Fruit fly (Drosophila melanogaster) whole organism, embryonic: ENCODE measurements around the gene lectin-21Ca.

Experiments used
- Aef1 ChIP-seq: fragments of 200-800 bp; sonication (Bioruptor generic); IDR thresholded peaks from 3 replicates; pipeline ENCODE4 v1.3.6; 2022; ENCODE audit warnings: missing biosample characterization, missing genetic modification characterization
- BEAF-32 ChIP-seq: fragments of 200-800 bp; sonication (Bioruptor generic); optimal IDR thresholded peaks from 3 replicates; lab custom pipeline; 2017; ENCODE audit warnings: missing biosample characterization, missing genetic modification characterization, mild to moderate bottlenecking, moderate library complexity, missing genetic modification reagents
- CG1024 ChIP-seq: fragments of 200-800 bp; sonication (Bioruptor generic); IDR thresholded peaks from 2 replicates; pipeline ENCODE4 v1.3.6; 2022; ENCODE audit warnings: missing biosample characterization, missing genetic modification characterization
- CG10366 ChIP-seq: fragments of 200-800 bp; sonication (Bioruptor generic); IDR thresholded peaks from 2 replicates; pipeline ENCODE4 v1.3.6; 2022; ENCODE audit warnings: missing biosample characterization, missing genetic modification characterization
- CG11247 ChIP-seq: fragments of 200-800 bp; sonication (Bioruptor generic); IDR thresholded peaks from 2 replicates; pipeline ENCODE4 v1.3.6; 2022; ENCODE audit warnings: missing biosample characterization, missing genetic modification characterization
- CG14710 ChIP-seq: fragments of 200-800 bp; sonication (Bioruptor generic); optimal IDR thresholded peaks from 3 replicates; lab custom pipeline; 2019; ENCODE audit warnings: missing biosample characterization, mild to moderate bottlenecking, missing genetic modification characterization, moderate library complexity
- CG14965 ChIP-seq: fragments of 200-800 bp; sonication (Bioruptor generic); optimal IDR thresholded peaks from 2 replicates; lab custom pipeline; 2016; ENCODE audit warnings: missing biosample characterization, missing genetic modification characterization, borderline replicate concordance
- CG15514 ChIP-seq: fragments of 200-800 bp; sonication (Bioruptor generic); optimal IDR thresholded peaks from 3 replicates; lab custom pipeline; 2017; ENCODE audit warnings: missing biosample characterization, missing genetic modification characterization, mild to moderate bottlenecking, moderate library complexity, missing genetic modification reagents
- CG1647 ChIP-seq: fragments of 200-800 bp; sonication (Bioruptor generic); optimal IDR thresholded peaks from 3 replicates; lab custom pipeline; 2016; ENCODE audit warnings: missing biosample characterization, missing genetic modification characterization
- CG17328 ChIP-seq: fragments of 200-800 bp; sonication (Bioruptor generic); IDR thresholded peaks from 2 replicates; pipeline ENCODE4 v1.3.6; 2022; ENCODE audit warnings: missing biosample characterization, missing genetic modification characterization
- CG18599 ChIP-seq: fragments of 200-800 bp; sonication (Bioruptor generic); optimal IDR thresholded peaks from 3 replicates; lab custom pipeline; 2017; ENCODE audit warnings: missing biosample characterization, missing genetic modification characterization, mild to moderate bottlenecking, moderate library complexity, missing genetic modification reagents
- CG2889 ChIP-seq: fragments of 200-800 bp; sonication (Bioruptor generic); IDR thresholded peaks from 3 replicates; pipeline ENCODE4 v1.3.6; 2022; ENCODE audit warnings: missing biosample characterization, missing genetic modification characterization
- CG30431 ChIP-seq: fragments of 200-800 bp; sonication (Bioruptor generic); optimal IDR thresholded peaks from 2 replicates; lab custom pipeline; 2017; ENCODE audit warnings: missing biosample characterization, missing genetic modification characterization
- CG4328 ChIP-seq: fragments of 200-800 bp; sonication (Bioruptor generic); optimal IDR thresholded peaks from 3 replicates; lab custom pipeline; 2017; ENCODE audit warnings: missing biosample characterization, missing genetic modification reagents, missing genetic modification characterization
- CG4360 ChIP-seq: fragments of 200-800 bp; sonication (Bioruptor generic); IDR thresholded peaks from 2 replicates; pipeline ENCODE4 v1.3.6; 2022; ENCODE audit warnings: missing biosample characterization, missing genetic modification characterization
- CG8359 ChIP-seq: fragments of 200-800 bp; sonication (Bioruptor generic); optimal IDR thresholded peaks from 2 replicates; lab custom pipeline; 2017; ENCODE audit warnings: missing biosample characterization, mild to moderate bottlenecking, missing genetic modification characterization, borderline replicate concordance
- CG8765 ChIP-seq: fragments of 200-800 bp; sonication (Bioruptor generic); IDR thresholded peaks from 2 replicates; pipeline ENCODE4 v1.3.6; 2022; ENCODE audit warnings: missing biosample characterization, missing genetic modification characterization
- Drgx ChIP-seq: fragments of 200-800 bp; sonication (Bioruptor generic); IDR thresholded peaks from 2 replicates; pipeline ENCODE4 v1.3.6; 2022; ENCODE audit warnings: missing biosample characterization, missing genetic modification characterization
- E2f1 ChIP-seq: fragments of 200-800 bp; sonication (Bioruptor generic); IDR thresholded peaks from 2 replicates; pipeline ENCODE4 v1.3.6; 2022; ENCODE audit warnings: missing biosample characterization, missing genetic modification characterization
- Fer1 ChIP-seq: fragments of 200-800 bp; sonication (Bioruptor generic); optimal IDR thresholded peaks from 2 replicates; lab custom pipeline; 2017; ENCODE audit warnings: missing biosample characterization, mild to moderate bottlenecking, missing genetic modification characterization
- GATAe ChIP-seq: fragments of 200-800 bp; sonication (Bioruptor generic); conservative IDR thresholded peaks from 2 replicates; pipeline ENCODE4 v1.3.6; 2022; ENCODE audit warnings: missing biosample characterization, missing genetic modification characterization
- HLH54F ChIP-seq: fragments of 200-800 bp; sonication (Bioruptor generic); optimal IDR thresholded peaks from 3 replicates; lab custom pipeline; 2016; ENCODE audit warnings: missing biosample characterization, missing genetic modification characterization
- HmgD ChIP-seq: fragments of 200-800 bp; sonication (Bioruptor generic); optimal IDR thresholded peaks from 3 replicates; lab custom pipeline; 2016; ENCODE audit warnings: missing biosample characterization, missing genetic modification characterization
- Max ChIP-seq: fragments of 200-800 bp; sonication (Bioruptor generic); optimal IDR thresholded peaks from 2 replicates; lab custom pipeline; 2016; ENCODE audit warnings: missing biosample characterization, mild to moderate bottlenecking, missing genetic modification characterization
- NC2α ChIP-seq: fragments of 200-800 bp; sonication (Bioruptor generic); optimal IDR thresholded peaks from 2 replicates; lab custom pipeline; 2016; ENCODE audit warnings: missing biosample characterization, missing genetic modification characterization
- NfI ChIP-seq: fragments of 200-800 bp; sonication (Bioruptor generic); optimal IDR thresholded peaks from 3 replicates; lab custom pipeline; 2018; ENCODE audit warnings: missing biosample characterization, mild to moderate bottlenecking, missing genetic modification characterization, moderate library complexity
- Oaz ChIP-seq: fragments of 200-800 bp; sonication (Bioruptor generic); IDR thresholded peaks from 2 replicates; pipeline ENCODE4 v1.3.6; 2022; ENCODE audit warnings: missing biosample characterization, missing genetic modification characterization
- Rfx ChIP-seq: fragments of 200-800 bp; sonication (Bioruptor generic); IDR thresholded peaks from 2 replicates; pipeline ENCODE4 v1.3.6; 2022; ENCODE audit warnings: missing biosample characterization, missing genetic modification characterization
- Scr ChIP-seq: fragments of 200-800 bp; sonication (Bioruptor generic); IDR thresholded peaks from 2 replicates; pipeline ENCODE4 v1.3.6; 2022; ENCODE audit warnings: missing biosample characterization, missing genetic modification characterization; ENCODE audit not compliant: partially characterized antibody
- Taf1 ChIP-seq: fragments of 200-800 bp; sonication (Bioruptor generic); IDR thresholded peaks from 2 replicates; pipeline ENCODE4 v1.3.6; 2022; ENCODE audit warnings: missing biosample characterization, missing genetic modification characterization
- ato ChIP-seq: fragments of 200-800 bp; sonication (Bioruptor generic); IDR thresholded peaks from 2 replicates; pipeline ENCODE4 v1.3.6; 2022; ENCODE audit warnings: missing biosample characterization, missing genetic modification characterization; ENCODE audit not compliant: partially characterized antibody
- bsh ChIP-seq, 2 experiments: fragments of 200-800 bp; sonication (Bioruptor generic); optimal IDR thresholded peaks; 2 replicates each; lab custom pipeline; 2017 to 2018; ENCODE audit warnings: mild to moderate bottlenecking in 2 of 2, missing biosample characterization in 2 of 2, missing genetic modification characterization in 2 of 2, moderate library complexity in 1 of 2
- ci ChIP-seq: fragments of 200-800 bp; sonication (Bioruptor generic); IDR thresholded peaks from 3 replicates; pipeline ENCODE4 v1.3.6; 2022; ENCODE audit warnings: missing biosample characterization, missing genetic modification characterization
- dysf ChIP-seq: fragments of 200-800 bp; sonication (Bioruptor generic); IDR thresholded peaks from 3 replicates; pipeline ENCODE4 v1.3.6; 2022; ENCODE audit warnings: missing biosample characterization, missing genetic modification characterization
- ewg ChIP-seq: fragments of 200-800 bp; sonication (Bioruptor generic); optimal IDR thresholded peaks from 3 replicates; lab custom pipeline; 2017; ENCODE audit warnings: mild to moderate bottlenecking, missing biosample characterization, missing genetic modification reagents, missing genetic modification characterization
- exex ChIP-seq: fragments of 200-800 bp; sonication (Bioruptor generic); optimal IDR thresholded peaks from 4 replicates; lab custom pipeline; 2018; ENCODE audit warnings: missing biosample characterization, mild to moderate bottlenecking, missing genetic modification characterization, moderate library complexity
- gfzf ChIP-seq: fragments of 200-800 bp; sonication (Bioruptor generic); optimal IDR thresholded peaks from 2 replicates; lab custom pipeline; 2016; ENCODE audit warnings: missing biosample characterization, mild to moderate bottlenecking, missing genetic modification characterization, moderate library complexity
- kah ChIP-seq: fragments of 200-800 bp; sonication (Bioruptor generic); optimal IDR thresholded peaks from 2 replicates; lab custom pipeline; 2018; ENCODE audit warnings: missing biosample characterization, mild to moderate bottlenecking, missing genetic modification characterization
- kni ChIP-seq: fragments of 200-800 bp; sonication (Bioruptor generic); optimal IDR thresholded peaks from 3 replicates; lab custom pipeline; 2017; ENCODE audit warnings: mild to moderate bottlenecking, missing biosample characterization, missing genetic modification reagents, missing genetic modification characterization
- knrl ChIP-seq: fragments of 200-800 bp; sonication (Bioruptor generic); IDR thresholded peaks from 3 replicates; pipeline ENCODE4 v1.3.6; 2022; ENCODE audit warnings: missing biosample characterization, missing genetic modification characterization; ENCODE audit not compliant: partially characterized antibody
- lilli ChIP-seq: fragments of 200-800 bp; sonication (Bioruptor generic); optimal IDR thresholded peaks from 3 replicates; lab custom pipeline; 2016; ENCODE audit warnings: missing biosample characterization, missing genetic modification characterization
- lola ChIP-seq, 3 experiments: fragments of >200 bp in 2 of 3; fragments of 200-800 bp in 1 of 3; sonication (Bioruptor generic) in 1 of 3; optimal IDR thresholded peaks; 2 replicates each; lab custom pipeline; 2017 to 2019; ENCODE audit warnings: missing biosample characterization in 3 of 3, missing genetic modification characterization in 3 of 3, mild to moderate bottlenecking in 1 of 3, moderate library complexity in 1 of 3
- salm ChIP-seq: fragments of 200-800 bp; sonication (Bioruptor generic); optimal IDR thresholded peaks from 2 replicates; lab custom pipeline; 2018; ENCODE audit warnings: missing biosample characterization, mild to moderate bottlenecking, missing genetic modification characterization
- sens ChIP-seq: fragments of 200-800 bp; sonication (Bioruptor generic); peaks from one replicate; lab custom pipeline; 2016; ENCODE audit warnings: missing biosample characterization, missing genetic modification characterization
- seq ChIP-seq: fragments of 200-800 bp; sonication (Bioruptor generic); IDR thresholded peaks from 2 replicates; pipeline ENCODE4 v1.3.6; 2022; ENCODE audit warnings: missing biosample characterization, missing genetic modification characterization
- ssp ChIP-seq: fragments of 200-800 bp; sonication (Bioruptor generic); IDR thresholded peaks from 2 replicates; pipeline ENCODE4 v1.3.6; 2022; ENCODE audit warnings: missing biosample characterization, missing genetic modification characterization
- tio ChIP-seq: fragments of 200-800 bp; sonication (Bioruptor generic); optimal IDR thresholded peaks from 2 replicates; lab custom pipeline; 2017; ENCODE audit warnings: missing biosample characterization, missing genetic modification characterization, inconsistent platforms
- wdn ChIP-seq: fragments of 200-800 bp; sonication (Bioruptor generic); IDR thresholded peaks from 2 replicates; pipeline ENCODE4 v1.3.6; 2022; ENCODE audit warnings: missing biosample characterization, missing genetic modification characterization
- z ChIP-seq: fragments of 200-800 bp; sonication (Bioruptor generic); IDR thresholded peaks from 3 replicates; pipeline ENCODE4 v1.3.6; 2022; ENCODE audit warnings: missing biosample characterization, missing genetic modification characterization
- zf30C ChIP-seq: fragments of 200-800 bp; sonication (Bioruptor generic); optimal IDR thresholded peaks from 3 replicates; lab custom pipeline; 2018; ENCODE audit warnings: missing biosample characterization, mild to moderate bottlenecking, missing genetic modification characterization

Gene lectin-21Ca

dm6 chr2L:602439-602879 is 22.0 kb upstream of the lectin-21Ca start, which contains the start of gene CG13689 (continued):
- TF ChIP-seq ato: no peak
- TF ChIP-seq gfzf: no peak
- peak; percentile 79 for TF ChIP-seq Rfx (GFP tag; lab: Robert Waterston, UW)
- TF ChIP-seq lilli (GFP tag; lab: Kevin White, UChicago): peak; percentile 69
- no peak for TF ChIP-seq Drgx
- TF ChIP-seq CG1647: peak; percentile 9
- no peak; the same call in 1 of the 2 replicates for TF ChIP-seq CG17328 (GFP tag; lab: Robert Waterston, UW)
- TF ChIP-seq CG4328: peak; percentile 15
- TF ChIP-seq CG1024 (GFP tag; lab: Robert Waterston, UW): peak; percentile 42
- peak; percentile 57 for TF ChIP-seq E2f1 (GFP tag; lab: Robert Waterston, UW)
- peak; percentile 15; the same call in 1 of the 2 replicates for TF ChIP-seq CG10366 (GFP tag; lab: Robert Waterston, UW)
- TF ChIP-seq Oaz (GFP tag; lab: Robert Waterston, UW): no peak
- no peak for TF ChIP-seq knrl (GFP tag; lab: Robert Waterston, UW)
- no peak for TF ChIP-seq seq (GFP tag; lab: Robert Waterston, UW)
- no peak for TF ChIP-seq GATAe (GFP tag; lab: Robert Waterston, UW)
- peak; percentile 32 for TF ChIP-seq ewg (GFP tag; lab: Kevin White, UChicago)
- TF ChIP-seq BEAF-32 (GFP tag; lab: Kevin White, UChicago): peak; percentile 35
- TF ChIP-seq kni (GFP tag; lab: Kevin White, UChicago): no peak
- TF ChIP-seq ci: 0 out of 3 replicates have a peak, but pooled peaks have one; percentile 37
- TF ChIP-seq CG18599: peak; percentile 54
- no peak for TF ChIP-seq salm (tag; lab: Kevin White, UChicago)
- TF ChIP-seq CG2889 (GFP tag; lab: Robert Waterston, UW): no peak
- peak; percentile 39 for TF ChIP-seq Scr (GFP tag; lab: Robert Waterston, UW)
- TF ChIP-seq Fer1: no peak
- TF ChIP-seq dysf (GFP tag; lab: Robert Waterston, UW): peak; percentile 71
- peak; percentile 5 for TF ChIP-seq CG30431 (GFP tag; lab: Kevin White, UChicago)
- TF ChIP-seq zf30C (GFP tag; lab: Kevin White, UChicago): no peak
- peak; percentile 36 for TF ChIP-seq Max (GFP tag; lab: Kevin White, UChicago)
- TF ChIP-seq CG15514 (GFP tag; lab: Kevin White, UChicago): peak; percentile 70
- TF ChIP-seq NfI: peak; percentile 60
- TF ChIP-seq z: no peak
- no peak for TF ChIP-seq exex
- TF ChIP-seq HLH54F (GFP tag; lab: Kevin White, UChicago): peak; percentile 37
- peak; percentile 46; the same call in 1 of the 3 replicates for TF ChIP-seq Aef1 (GFP tag; lab: Robert Waterston, UW)
- peak; percentile 48 for TF ChIP-seq ssp (GFP tag; lab: Robert Waterston, UW)
- no peak for TF ChIP-seq CG4360 (GFP tag; lab: Robert Waterston, UW)
- TF ChIP-seq CG14965 (GFP tag; lab: Kevin White, UChicago): no peak
- TF ChIP-seq sens: peak; percentile 92
- peak; percentile 78 for TF ChIP-seq CG11247 (GFP tag; lab: Robert Waterston, UW)
- TF ChIP-seq bsh (GFP tag; optimal IDR thresholded peaks at IDR 0.05; lab: Kevin White, UChicago): peak in 1 of 2 experiments; percentile 39
- TF ChIP-seq CG8359 (GFP tag; lab: Kevin White, UChicago): no peak
- TF ChIP-seq lola (GFP tag; optimal IDR thresholded peaks at IDR 0.05; lab: Kevin White, UChicago): peak in 1 of 3 experiments; percentile 12
- TF ChIP-seq wdn (GFP tag; lab: Robert Waterston, UW): no peak
- TF ChIP-seq NC2α (GFP tag; lab: Kevin White, UChicago): no peak
- peak; percentile 69 for TF ChIP-seq CG14710
- TF ChIP-seq CG8765 (GFP tag; lab: Robert Waterston, UW): no peak
- peak; percentile 50 for TF ChIP-seq tio (GFP tag; lab: Kevin White, UChicago)
- no peak for TF ChIP-seq kah (GFP tag; lab: Kevin White, UChicago)
- TF ChIP-seq HmgD (GFP tag; lab: Kevin White, UChicago): no peak
- 0 out of 2 replicates have a peak, but pooled peaks have one; percentile 27 for TF ChIP-seq Taf1 (GFP tag; lab: Robert Waterston, UW)
